Worm (Caenorhabditis elegans) whole organism, L4/young adult: Measurements from ENCODE around the gene scl-26.

ENCODE experiments used
- W03F9.2 ChIP-seq: fragments of 150-350 bp; optimal IDR thresholded peaks from 2 replicates; lab custom pipeline; 2014; ENCODE audit warnings: missing biosample characterization, missing genetic modification characterization
- him-1 ChIP-seq: sonication (generic microtip); optimal IDR thresholded peaks from 2 replicates; lab custom pipeline; 2016; ENCODE audit warnings: missing genotype, missing genetic modification reagents, missing genetic modification characterization, missing compliant biosample characterization

- TF ChIP-seq W03F9.2 (tag; lab: Kevin White, UChicago): no peak
- no peak for TF ChIP-seq him-1 (tag; lab: Kevin White, UChicago)
These were observed 16.8 kb upstream of the scl-26 start, which contains the start of gene C50E3.15 for ce11 chrV:7618114-7618513.
